Worm (Caenorhabditis elegans) whole organism, L4 larva: ENCODE measurements around the gene snet-1.

ENCODE experiments used
- D1046.2 ChIP-seq: fragments of 200-800 bp; sonication (Bioruptor generic); IDR thresholded peaks from 2 replicates; pipeline ENCODE4 v1.3.6; 2022; ENCODE audit warnings: missing genetic modification characterization, missing compliant biosample characterization
- F10B5.3 ChIP-seq: sonication (generic microtip); optimal IDR thresholded peaks from 2 replicates; lab custom pipeline; 2016; ENCODE audit warnings: mild to moderate bottlenecking, missing genetic modification characterization, missing compliant biosample characterization
- F26F4.8 ChIP-seq: fragments of 200-800 bp; sonication (Bioruptor generic); conservative IDR thresholded peaks from 2 replicates; pipeline ENCODE4 v1.3.6; 2022; ENCODE audit warnings: missing genetic modification characterization, missing compliant biosample characterization
- aha-1 ChIP-seq: fragments of 150-350 bp; peaks from one replicate; lab custom pipeline; 2014; ENCODE audit warnings: missing biosample characterization, missing genetic modification characterization
- ceh-20 ChIP-seq: fragments of 200-800 bp; sonication (Bioruptor generic); IDR thresholded peaks from 2 replicates; pipeline ENCODE4 v1.3.6; 2022; ENCODE audit warnings: missing genetic modification reagents, missing genetic modification characterization, missing compliant biosample characterization
- daf-16 ChIP-seq, 3 experiments: sonication (generic microtip); optimal IDR thresholded peaks; 2 replicates each; lab custom pipeline; 2016 to 2017; ENCODE audit warnings: missing genetic modification characterization in 3 of 3, missing genetic modification reagents in 3 of 3, mild to moderate bottlenecking in 2 of 3, missing compliant biosample characterization in 2 of 3, missing biosample characterization in 1 of 3, moderate library complexity in 1 of 3
- dmd-6 ChIP-seq: fragments of 200-800 bp; sonication (Bioruptor generic); IDR thresholded peaks from 2 replicates; pipeline ENCODE4 v1.3.6; 2022; ENCODE audit warnings: missing genetic modification reagents, missing genetic modification characterization, missing compliant biosample characterization
- dmd-8 ChIP-seq: fragments of 200-800 bp; sonication (Bioruptor generic); IDR thresholded peaks from 2 replicates; pipeline ENCODE4 v1.3.6; 2022; ENCODE audit warnings: missing genetic modification characterization, missing compliant biosample characterization
- dpl-1 ChIP-seq: fragments of 150-350 bp; optimal IDR thresholded peaks from 2 replicates; lab custom pipeline; 2014; ENCODE audit warnings: missing biosample characterization, missing genetic modification reagents, missing genetic modification characterization
- gei-8 ChIP-seq: fragments of 200-800 bp; sonication (Bioruptor generic); optimal IDR thresholded peaks from 2 replicates; lab custom pipeline; 2018; ENCODE audit warnings: mild to moderate bottlenecking, missing genetic modification characterization, missing compliant biosample characterization
- hif-1 ChIP-seq, 2 experiments: sonication (generic microtip); optimal IDR thresholded peaks; 2 replicates each; lab custom pipeline; 2016 to 2017; ENCODE audit warnings: missing compliant biosample characterization in 2 of 2, missing genetic modification characterization in 2 of 2, missing genetic modification reagents in 2 of 2, missing genotype in 2 of 2, mild to moderate bottlenecking in 1 of 2
- hlh-11 ChIP-seq: fragments of 200-800 bp; sonication (Bioruptor generic); optimal IDR thresholded peaks from 2 replicates; lab custom pipeline; 2018; ENCODE audit warnings: mild to moderate bottlenecking, missing genetic modification characterization, missing compliant biosample characterization
- hlh-30 ChIP-seq: sonication (generic microtip); optimal IDR thresholded peaks from 2 replicates; lab custom pipeline; 2017; ENCODE audit warnings: antibody characterized with exemption, mild to moderate bottlenecking, missing genetic modification characterization, missing compliant biosample characterization; ENCODE audit not compliant: insufficient read depth
- lin-1 ChIP-seq: fragments of 200-800 bp; sonication (Bioruptor generic); IDR thresholded peaks from 2 replicates; pipeline ENCODE4 v1.3.6; 2022; ENCODE audit warnings: missing genetic modification reagents, missing genetic modification characterization, missing compliant biosample characterization
- lin-29 ChIP-seq: fragments of 200-800 bp; sonication (Bioruptor generic); IDR thresholded peaks from 2 replicates; pipeline ENCODE4 v1.3.6; 2022; ENCODE audit warnings: missing genetic modification reagents, missing genetic modification characterization, missing compliant biosample characterization
- lin-39 ChIP-seq: fragments of 150-350 bp; optimal IDR thresholded peaks from 2 replicates; lab custom pipeline; 2014; ENCODE audit warnings: missing biosample characterization, missing genetic modification reagents, missing genetic modification characterization
- madf-9 ChIP-seq: fragments of 200-800 bp; sonication (Bioruptor generic); conservative IDR thresholded peaks from 2 replicates; pipeline ENCODE4 v1.3.6; 2022; ENCODE audit warnings: missing genetic modification reagents, missing genetic modification characterization, missing compliant biosample characterization
- mes-2 ChIP-seq: sonication (generic microtip); optimal IDR thresholded peaks from 2 replicates; lab custom pipeline; 2016; ENCODE audit warnings: missing genotype, mild to moderate bottlenecking, missing genetic modification characterization, missing compliant biosample characterization; ENCODE audit not compliant: poor library complexity, severe bottlenecking
- mxl-3 ChIP-seq: fragments of 200-800 bp; sonication (Bioruptor generic); optimal IDR thresholded peaks from 2 replicates; lab custom pipeline; 2018; ENCODE audit warnings: mild to moderate bottlenecking, missing genetic modification characterization, missing compliant biosample characterization
- nhr-11 ChIP-seq: fragments of 150-350 bp; optimal IDR thresholded peaks from 2 replicates; lab custom pipeline; 2014; ENCODE audit warnings: missing biosample characterization, missing genetic modification characterization
- nhr-237 ChIP-seq: sonication (generic microtip); optimal IDR thresholded peaks from 2 replicates; lab custom pipeline; 2017; ENCODE audit warnings: missing biosample characterization, missing genetic modification characterization
- nhr-41 ChIP-seq: fragments of 200-800 bp; sonication (Bioruptor generic); IDR thresholded peaks from 2 replicates; pipeline ENCODE4 v1.3.6; 2022; ENCODE audit warnings: missing genetic modification reagents, missing genetic modification characterization, missing compliant biosample characterization
- nhr-42 ChIP-seq: fragments of 200-800 bp; sonication (Bioruptor generic); IDR thresholded peaks from 2 replicates; pipeline ENCODE4 v1.3.6; 2022; ENCODE audit warnings: missing genetic modification characterization, missing compliant biosample characterization
- nhr-48 ChIP-seq: sonication (generic microtip); optimal IDR thresholded peaks from 2 replicates; lab custom pipeline; 2016; ENCODE audit warnings: mild to moderate bottlenecking, missing genetic modification characterization, missing compliant biosample characterization
- nhr-76 ChIP-seq: fragments of 150-350 bp; optimal IDR thresholded peaks from 2 replicates; lab custom pipeline; 2014; ENCODE audit warnings: missing biosample characterization, missing genetic modification characterization
- pha-4 ChIP-seq, 2 experiments: fragments of 150-350 bp in 1 of 2; fragments of 200-800 bp in 1 of 2; sonication (Bioruptor generic) in 1 of 2; IDR thresholded peaks in 1 of 2; optimal IDR thresholded peaks in 1 of 2; 2 replicates each; pipeline versions ENCODE4 v1.3.6 to Lab custom; 2014 to 2022; ENCODE audit warnings: missing genetic modification characterization in 2 of 2, missing genetic modification reagents in 2 of 2, missing biosample characterization in 1 of 2, missing compliant biosample characterization in 1 of 2
- set-16 ChIP-seq: fragments of 200-800 bp; sonication (Bioruptor generic); IDR thresholded peaks from 2 replicates; pipeline ENCODE4 v1.3.6; 2022; ENCODE audit warnings: missing genetic modification reagents, missing genetic modification characterization, missing compliant biosample characterization
- skn-1 ChIP-seq: fragments of 150-350 bp; optimal IDR thresholded peaks from 2 replicates; lab custom pipeline; 2014; ENCODE audit warnings: missing biosample characterization, missing genetic modification characterization
- snpc-4 ChIP-seq: fragments of 150-350 bp; optimal IDR thresholded peaks from 2 replicates; lab custom pipeline; 2014; ENCODE audit warnings: missing biosample characterization, missing genetic modification characterization
- unc-62 ChIP-seq, 3 experiments: fragments of 150-350 bp in 1 of 3; sonication (generic microtip); optimal IDR thresholded peaks in 2 of 3; peaks in 1 of 3; 1 replicate in 1 of 3; 2 replicates in 2 of 3; lab custom pipeline; 2014 to 2017; ENCODE audit warnings: missing biosample characterization in 3 of 3, missing genetic modification characterization in 3 of 3, missing genetic modification reagents in 3 of 3, missing genotype in 1 of 3
- zfp-2 ChIP-seq: sonication (generic microtip); optimal IDR thresholded peaks from 2 replicates; lab custom pipeline; 2016; ENCODE audit warnings: mild to moderate bottlenecking, missing genetic modification characterization, missing compliant biosample characterization
- zip-11 ChIP-seq: fragments of 200-800 bp; sonication (Bioruptor generic); IDR thresholded peaks from 2 replicates; pipeline ENCODE4 v1.3.6; 2022; ENCODE audit warnings: missing genetic modification characterization, missing compliant biosample characterization
- ztf-7 ChIP-seq: fragments of 150-350 bp; optimal IDR thresholded peaks from 2 replicates; lab custom pipeline; 2014; ENCODE audit warnings: missing biosample characterization, missing genetic modification characterization

Gene snet-1

DNA sequence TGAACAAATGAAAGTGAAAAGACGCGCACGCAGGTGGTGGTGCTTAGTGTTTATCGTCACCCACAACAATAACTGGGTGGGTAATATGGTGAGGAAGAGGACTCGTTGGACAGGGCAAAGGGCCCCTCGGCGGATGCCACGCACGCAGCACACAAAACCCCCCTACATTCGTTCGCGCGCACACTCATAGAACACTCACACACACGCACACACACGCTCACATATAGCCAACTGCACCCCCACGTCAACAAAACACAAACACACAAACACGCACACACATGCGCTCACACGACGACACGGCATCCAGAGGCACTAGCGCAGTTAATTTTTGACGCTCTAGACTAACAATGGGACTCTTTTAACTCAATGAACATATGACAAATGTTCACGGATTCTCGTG lies 25.4 kb upstream of the snet-1 start (continued):
- TF ChIP-seq mes-2 (tag; lab: Kevin White, UChicago) (peak; percentile 65), ztf-7 (tag; lab: Kevin White, UChicago) (no peak), gei-8 (no peak), nhr-76 (tag; lab: Kevin White, UChicago) (no peak)

DNA sequence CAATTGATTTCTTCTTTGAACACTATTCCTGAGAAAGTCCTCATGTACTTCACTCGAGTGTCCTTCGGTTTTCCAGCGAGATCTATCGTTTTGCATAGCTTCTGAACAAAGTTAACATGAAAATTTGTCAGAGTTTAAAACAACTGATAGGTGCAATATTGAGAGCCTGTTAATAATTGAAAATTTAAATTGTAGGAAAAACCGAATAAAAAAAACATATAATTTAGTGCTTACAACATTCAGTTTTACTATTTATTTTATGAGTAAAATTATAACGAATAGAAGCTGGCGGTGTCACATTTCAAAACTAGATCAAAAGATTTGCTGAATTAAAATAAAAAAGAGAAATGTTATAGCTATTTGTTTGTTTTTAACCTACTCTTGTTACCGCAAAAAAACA lies 24.4 kb upstream of the snet-1 start, which contains the start of gene C02F12.8:
Gene C02F12.8, minus strand, starts transcription at position 101 of the 400 bp plus-strand sequence.
- TF ChIP-seq D1046.2 (GFP tag; lab: Robert Waterston, UW) (no peak), dpl-1 (GFP tag; lab: Kevin White, UChicago) (no peak), nhr-237 (tag; lab: Kevin White, UChicago) (no peak), lin-29 (GFP tag; lab: Robert Waterston, UW) (no peak), zip-11 (GFP tag; lab: Robert Waterston, UW) (no peak), snpc-4 (tag; lab: Kevin White, UChicago) (no peak), nhr-48 (tag; lab: Kevin White, UChicago) (no peak), lin-39 (tag; lab: Kevin White, UChicago) (no peak), pha-4 (GFP tag; IDR thresholded peaks at IDR 0.05; lab: Robert Waterston, UW) (no peak), pha-4 (tag; optimal IDR thresholded peaks at IDR 0.05; lab: Kevin White, UChicago) (no peak), F26F4.8 (GFP tag; lab: Robert Waterston, UW) (no peak), skn-1 (tag; lab: Kevin White, UChicago) (no peak), hlh-30 (tag; lab: Kevin White, UChicago) (no peak), mxl-3 (GFP tag; lab: Kevin White, UChicago) (no peak), F10B5.3 (tag; lab: Kevin White, UChicago) (no peak), nhr-42 (no peak), hif-1 (tag; optimal IDR thresholded peaks at IDR 0.05; lab: Kevin White, UChicago) (no peak), ceh-20 (GFP tag; lab: Robert Waterston, UW) (no peak)

DNA sequence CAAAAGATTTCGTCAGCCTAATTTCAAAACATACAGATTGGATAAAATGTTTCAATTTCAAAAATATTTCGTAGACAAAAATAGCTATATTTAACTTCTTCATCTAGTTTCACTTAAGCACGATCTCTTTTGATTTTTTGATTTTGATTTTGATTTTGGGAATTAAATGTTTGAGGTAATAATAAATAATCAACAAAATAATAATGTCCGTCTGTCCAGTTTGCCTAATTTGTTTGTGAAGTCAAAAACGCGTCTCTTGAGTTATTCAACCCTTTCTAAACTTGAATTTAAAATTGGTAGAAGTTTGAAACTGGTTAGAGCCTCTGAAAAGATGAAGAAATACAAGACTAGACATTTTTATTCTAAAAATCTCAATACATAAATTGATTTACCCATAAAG lies 21.1 kb upstream of the snet-1 start:
- TF ChIP-seq unc-62 (GFP tag; optimal IDR thresholded peaks at IDR 0.05 in 1 of 2; lab: Kevin White, UChicago) (peak in 1 of 2 experiments; percentile 1), unc-62 (tag; optimal IDR thresholded peaks at IDR 0.05; lab: Kevin White, UChicago) (no peak), set-16 (GFP tag; lab: Robert Waterston, UW) (no peak), zfp-2 (tag; lab: Kevin White, UChicago) (no peak), aha-1 (peak; percentile 93)

DNA sequence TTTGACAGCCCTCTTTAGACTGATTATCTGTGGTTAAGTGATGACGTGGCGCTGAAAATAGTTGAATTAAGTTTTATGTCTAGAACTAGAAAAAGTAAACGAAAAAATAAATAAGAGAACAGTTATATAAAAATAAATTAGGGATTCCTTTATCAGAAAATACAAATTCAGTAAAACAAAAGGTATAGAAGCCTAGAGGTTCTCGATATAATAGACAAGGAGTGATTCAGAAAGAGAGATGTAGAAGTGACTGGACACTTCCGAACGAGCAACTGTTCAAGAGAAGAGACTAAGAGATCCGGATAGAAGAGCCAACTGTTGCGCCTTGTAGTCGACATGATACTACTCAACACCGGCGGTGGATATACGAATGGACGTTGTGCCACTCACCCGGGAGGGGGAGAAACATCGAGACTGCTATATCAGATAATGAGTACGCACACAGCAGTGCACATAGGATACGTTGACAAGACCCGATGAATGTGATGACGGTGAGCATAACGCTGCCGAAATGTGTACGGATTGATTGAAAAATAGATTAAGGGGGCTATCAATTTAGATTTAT lies 20.5 kb upstream of the snet-1 start, which contains the start of gene tag-278:
Gene tag-278, minus strand, starts transcription at position 51 of the 565 bp plus-strand sequence.
- peak in 1 of 2 experiments; percentile 59 for TF ChIP-seq daf-16 (GFP tag; optimal IDR thresholded peaks at IDR 0.05; lab: Kevin White, UChicago)
- TF ChIP-seq daf-16 (tag; optimal IDR thresholded peaks at IDR 0.05; lab: Kevin White, UChicago): no peak
- TF ChIP-seq dmd-8: 0 out of 2 replicates have a peak, but pooled peaks have one; percentile 15
- peak; percentile 6 for TF ChIP-seq hlh-11
- TF ChIP-seq lin-1: no peak
- TF ChIP-seq dmd-6: no peak
- TF ChIP-seq nhr-11 (tag; lab: Kevin White, UChicago): peak; percentile 43
- 0 out of 2 replicates have a peak, but pooled peaks have one; percentile 21 for TF ChIP-seq madf-9 (GFP tag; lab: Robert Waterston, UW)
- TF ChIP-seq nhr-41 (GFP tag; lab: Robert Waterston, UW): no peak
- TF ChIP-seq, all 104 proteins: peak for 5
